Fruit fly (Drosophila melanogaster) whole organism, embryonic: ENCODE results near the gene lectin-24Db.

Source experiments
- B-H2 ChIP-seq: fragments of 200-800 bp; sonication (Bioruptor generic); optimal IDR thresholded peaks from 2 replicates; lab custom pipeline; 2018; ENCODE audit warnings: missing biosample characterization, mild to moderate bottlenecking, missing genetic modification characterization
- Bteb2 ChIP-seq: fragments of 200-800 bp; sonication (Bioruptor generic); optimal IDR thresholded peaks from 2 replicates; lab custom pipeline; 2016; ENCODE audit warnings: missing biosample characterization, missing genetic modification characterization
- CG10267 ChIP-seq: fragments of 200-800 bp; sonication (Bioruptor generic); optimal IDR thresholded peaks from 2 replicates; lab custom pipeline; 2018; ENCODE audit warnings: missing biosample characterization, mild to moderate bottlenecking, missing genetic modification characterization, moderate library complexity
- CG10543 ChIP-seq: fragments of 200-800 bp; sonication (Bioruptor generic); optimal IDR thresholded peaks from 3 replicates; lab custom pipeline; 2017; ENCODE audit warnings: missing biosample characterization, mild to moderate bottlenecking, missing genetic modification characterization, moderate library complexity
- CG12659 ChIP-seq: fragments of 200-800 bp; sonication (Bioruptor generic); optimal IDR thresholded peaks from 3 replicates; lab custom pipeline; 2017; ENCODE audit warnings: mild to moderate bottlenecking, missing biosample characterization, missing genetic modification reagents, missing genetic modification characterization
- CG14667 ChIP-seq: fragments of 200-800 bp; sonication (Bioruptor generic); IDR thresholded peaks from 2 replicates; pipeline ENCODE4 v1.3.6; 2022; ENCODE audit warnings: missing biosample characterization, missing genetic modification characterization
- CG15073 ChIP-seq: fragments of 200-800 bp; sonication (Bioruptor generic); optimal IDR thresholded peaks from 2 replicates; lab custom pipeline; 2016; ENCODE audit warnings: missing biosample characterization, missing genetic modification characterization
- CG15514 ChIP-seq: fragments of 200-800 bp; sonication (Bioruptor generic); optimal IDR thresholded peaks from 3 replicates; lab custom pipeline; 2017; ENCODE audit warnings: missing biosample characterization, missing genetic modification characterization, mild to moderate bottlenecking, moderate library complexity, missing genetic modification reagents
- CG1647 ChIP-seq: fragments of 200-800 bp; sonication (Bioruptor generic); optimal IDR thresholded peaks from 3 replicates; lab custom pipeline; 2016; ENCODE audit warnings: missing biosample characterization, missing genetic modification characterization
- CG16813 ChIP-seq: fragments of 200-800 bp; sonication (Bioruptor generic); IDR thresholded peaks from 3 replicates; pipeline ENCODE4 v1.3.6; 2022; ENCODE audit warnings: missing biosample characterization, missing genetic modification characterization; ENCODE audit not compliant: partially characterized antibody
- CG16863 ChIP-seq: fragments of 200-800 bp; sonication (Bioruptor generic); optimal IDR thresholded peaks from 3 replicates; lab custom pipeline; 2016; ENCODE audit warnings: missing biosample characterization, missing genetic modification characterization
- CG1792 ChIP-seq: fragments of 200-800 bp; sonication (Bioruptor generic); optimal IDR thresholded peaks from 2 replicates; lab custom pipeline; 2016; ENCODE audit warnings: missing biosample characterization, missing genetic modification characterization
- CG18599 ChIP-seq: fragments of 200-800 bp; sonication (Bioruptor generic); optimal IDR thresholded peaks from 3 replicates; lab custom pipeline; 2017; ENCODE audit warnings: missing biosample characterization, missing genetic modification characterization, mild to moderate bottlenecking, moderate library complexity, missing genetic modification reagents
- CG2712 ChIP-seq: fragments of 200-800 bp; optimal IDR thresholded peaks from 3 replicates; lab custom pipeline; 2019; ENCODE audit warnings: missing biosample characterization, mild to moderate bottlenecking, missing genetic modification characterization, moderate library complexity
- CG30403 ChIP-seq: fragments of 200-800 bp; sonication (Bioruptor generic); optimal IDR thresholded peaks from 3 replicates; lab custom pipeline; 2016; ENCODE audit warnings: missing biosample characterization, missing genetic modification characterization
- CG4282 ChIP-seq: fragments of 200-800 bp; sonication (Bioruptor generic); optimal IDR thresholded peaks from 2 replicates; lab custom pipeline; 2016; ENCODE audit warnings: missing biosample characterization, missing genetic modification characterization
- CG4360 ChIP-seq: fragments of 200-800 bp; sonication (Bioruptor generic); IDR thresholded peaks from 2 replicates; pipeline ENCODE4 v1.3.6; 2022; ENCODE audit warnings: missing biosample characterization, missing genetic modification characterization
- CG4404 ChIP-seq: fragments of 200-800 bp; sonication (Bioruptor generic); IDR thresholded peaks from 2 replicates; pipeline ENCODE4 v1.3.6; 2022; ENCODE audit warnings: missing biosample characterization, missing genetic modification characterization
- CG4820 ChIP-seq: fragments of 200-800 bp; sonication (Bioruptor generic); optimal IDR thresholded peaks from 3 replicates; lab custom pipeline; 2016; ENCODE audit warnings: missing biosample characterization, missing genetic modification characterization
- CG6765 ChIP-seq: fragments of 200-800 bp; sonication (Bioruptor generic); optimal IDR thresholded peaks from 3 replicates; lab custom pipeline; 2017; ENCODE audit warnings: missing biosample characterization, mild to moderate bottlenecking, missing genetic modification characterization
- CG7839 ChIP-seq: fragments of 200-800 bp; sonication (Bioruptor generic); optimal IDR thresholded peaks from 3 replicates; lab custom pipeline; 2018; ENCODE audit warnings: missing biosample characterization, mild to moderate bottlenecking, missing genetic modification characterization, moderate library complexity
- CG8290 ChIP-seq, 3 experiments: fragments of 200-800 bp; sonication (Bioruptor generic); optimal IDR thresholded peaks; 2 replicates each; lab custom pipeline; 2016 to 2019; ENCODE audit warnings: missing biosample characterization in 3 of 3, missing genetic modification characterization in 3 of 3, mild to moderate bottlenecking in 2 of 3, moderate library complexity in 1 of 3
- CG9437 ChIP-seq: fragments of 200-800 bp; sonication (Bioruptor generic); optimal IDR thresholded peaks from 2 replicates; lab custom pipeline; 2018; ENCODE audit warnings: missing biosample characterization, mild to moderate bottlenecking, missing genetic modification characterization
- Dp ChIP-seq: fragments of 200-800 bp; sonication (Bioruptor generic); optimal IDR thresholded peaks from 2 replicates; lab custom pipeline; 2018; ENCODE audit warnings: missing biosample characterization, mild to moderate bottlenecking, missing genetic modification characterization, moderate library complexity
- Drgx ChIP-seq: fragments of 200-800 bp; sonication (Bioruptor generic); IDR thresholded peaks from 2 replicates; pipeline ENCODE4 v1.3.6; 2022; ENCODE audit warnings: missing biosample characterization, missing genetic modification characterization
- Fer1 ChIP-seq: fragments of 200-800 bp; sonication (Bioruptor generic); optimal IDR thresholded peaks from 2 replicates; lab custom pipeline; 2017; ENCODE audit warnings: missing biosample characterization, mild to moderate bottlenecking, missing genetic modification characterization
- Fer3 ChIP-seq: fragments of 200-800 bp; sonication (Bioruptor generic); optimal IDR thresholded peaks from 2 replicates; lab custom pipeline; 2018; ENCODE audit warnings: missing biosample characterization, mild to moderate bottlenecking, missing genetic modification characterization, moderate library complexity
- HLHmδ ChIP-seq: fragments of 200-800 bp; sonication (Bioruptor generic); optimal IDR thresholded peaks from 2 replicates; lab custom pipeline; 2018; ENCODE audit warnings: missing biosample characterization, mild to moderate bottlenecking, missing genetic modification characterization, moderate library complexity
- Hand ChIP-seq: fragments of 200-800 bp; sonication (Bioruptor generic); optimal IDR thresholded peaks from 2 replicates; lab custom pipeline; 2017; ENCODE audit warnings: mild to moderate bottlenecking, missing biosample characterization, missing genetic modification reagents, missing genetic modification characterization
- Hmr ChIP-seq: fragments of 200-800 bp; sonication (Bioruptor generic); optimal IDR thresholded peaks from 3 replicates; lab custom pipeline; 2017; ENCODE audit warnings: mild to moderate bottlenecking, missing biosample characterization, missing genetic modification reagents, missing genetic modification characterization
- Hmx ChIP-seq: fragments of 200-800 bp; sonication (Bioruptor generic); optimal IDR thresholded peaks from 2 replicates; lab custom pipeline; 2016; ENCODE audit warnings: missing biosample characterization, missing genetic modification characterization
- Max ChIP-seq: fragments of 200-800 bp; sonication (Bioruptor generic); optimal IDR thresholded peaks from 2 replicates; lab custom pipeline; 2016; ENCODE audit warnings: missing biosample characterization, mild to moderate bottlenecking, missing genetic modification characterization
- NfI ChIP-seq: fragments of 200-800 bp; sonication (Bioruptor generic); optimal IDR thresholded peaks from 3 replicates; lab custom pipeline; 2018; ENCODE audit warnings: missing biosample characterization, mild to moderate bottlenecking, missing genetic modification characterization, moderate library complexity
- Opbp ChIP-seq: fragments of 200-800 bp; sonication (Bioruptor generic); IDR thresholded peaks from 3 replicates; pipeline ENCODE4 v1.3.6; 2022; ENCODE audit warnings: missing biosample characterization, missing genetic modification characterization; ENCODE audit not compliant: partially characterized antibody
- ash1 ChIP-seq: fragments of 200-800 bp; sonication (Bioruptor generic); optimal IDR thresholded peaks from 2 replicates; lab custom pipeline; 2018; ENCODE audit warnings: missing biosample characterization, mild to moderate bottlenecking, missing genetic modification characterization
- chn ChIP-seq: fragments of 200-800 bp; sonication (Bioruptor generic); optimal IDR thresholded peaks from 2 replicates; lab custom pipeline; 2016; ENCODE audit warnings: missing biosample characterization, missing genetic modification characterization
- cwo ChIP-seq: fragments of 200-800 bp; sonication (Bioruptor generic); optimal IDR thresholded peaks from 3 replicates; lab custom pipeline; 2017; ENCODE audit warnings: missing biosample characterization, missing genetic modification characterization, mild to moderate bottlenecking, moderate library complexity, missing genetic modification reagents
- dan ChIP-seq: fragments of 200-800 bp; sonication (Bioruptor generic); IDR thresholded peaks from 2 replicates; pipeline ENCODE4 v1.3.6; 2022; ENCODE audit warnings: missing biosample characterization, missing genetic modification characterization
- grn ChIP-seq: fragments of 200-800 bp; sonication (Bioruptor generic); optimal IDR thresholded peaks from 3 replicates; lab custom pipeline; 2017; ENCODE audit warnings: missing biosample characterization, missing genetic modification characterization
- gsb-n ChIP-seq: fragments of 200-800 bp; sonication (Bioruptor generic); optimal IDR thresholded peaks from 3 replicates; lab custom pipeline; 2018; ENCODE audit warnings: missing biosample characterization, mild to moderate bottlenecking, missing genetic modification characterization
- hb ChIP-seq: fragments of 200-800 bp; sonication (Bioruptor generic); IDR thresholded peaks from 3 replicates; pipeline ENCODE4 v1.3.6; 2022; ENCODE audit warnings: missing biosample characterization, missing genetic modification characterization; ENCODE audit not compliant: partially characterized antibody
- lab ChIP-seq: fragments of 200-800 bp; sonication (Bioruptor generic); optimal IDR thresholded peaks from 3 replicates; lab custom pipeline; 2017; ENCODE audit warnings: missing biosample characterization, missing genetic modification characterization, mild to moderate bottlenecking, moderate library complexity, missing genetic modification reagents
- mam ChIP-seq: fragments of 200-800 bp; sonication (Bioruptor generic); optimal IDR thresholded peaks from 3 replicates; lab custom pipeline; 2016; ENCODE audit warnings: missing biosample characterization, missing genetic modification characterization
- mld ChIP-seq: fragments of 200-800 bp; sonication (Bioruptor generic); IDR thresholded peaks from 3 replicates; pipeline ENCODE4 v1.3.6; 2022; ENCODE audit warnings: missing biosample characterization, missing genetic modification characterization; ENCODE audit not compliant: partially characterized antibody
- rib ChIP-seq: fragments of 200-800 bp; sonication (Bioruptor generic); IDR thresholded peaks from 2 replicates; pipeline ENCODE4 v1.3.6; 2022; ENCODE audit warnings: missing biosample characterization, missing genetic modification characterization
- seq ChIP-seq: fragments of 200-800 bp; sonication (Bioruptor generic); IDR thresholded peaks from 2 replicates; pipeline ENCODE4 v1.3.6; 2022; ENCODE audit warnings: missing biosample characterization, missing genetic modification characterization
- stwl ChIP-seq: fragments of 200-800 bp; sonication (Bioruptor generic); optimal IDR thresholded peaks from 3 replicates; lab custom pipeline; 2018; ENCODE audit warnings: missing biosample characterization, mild to moderate bottlenecking, missing genetic modification characterization, moderate library complexity
- trem ChIP-seq: fragments of 200-800 bp; optimal IDR thresholded peaks from 3 replicates; lab custom pipeline; 2019; ENCODE audit warnings: missing biosample characterization, mild to moderate bottlenecking, missing genetic modification characterization, moderate library complexity
- wor ChIP-seq: fragments of 200-800 bp; sonication (Bioruptor generic); IDR thresholded peaks from 2 replicates; pipeline ENCODE4 v1.3.6; 2022; ENCODE audit warnings: missing biosample characterization, missing genetic modification characterization

The lectin-24Db gene

DNA sequence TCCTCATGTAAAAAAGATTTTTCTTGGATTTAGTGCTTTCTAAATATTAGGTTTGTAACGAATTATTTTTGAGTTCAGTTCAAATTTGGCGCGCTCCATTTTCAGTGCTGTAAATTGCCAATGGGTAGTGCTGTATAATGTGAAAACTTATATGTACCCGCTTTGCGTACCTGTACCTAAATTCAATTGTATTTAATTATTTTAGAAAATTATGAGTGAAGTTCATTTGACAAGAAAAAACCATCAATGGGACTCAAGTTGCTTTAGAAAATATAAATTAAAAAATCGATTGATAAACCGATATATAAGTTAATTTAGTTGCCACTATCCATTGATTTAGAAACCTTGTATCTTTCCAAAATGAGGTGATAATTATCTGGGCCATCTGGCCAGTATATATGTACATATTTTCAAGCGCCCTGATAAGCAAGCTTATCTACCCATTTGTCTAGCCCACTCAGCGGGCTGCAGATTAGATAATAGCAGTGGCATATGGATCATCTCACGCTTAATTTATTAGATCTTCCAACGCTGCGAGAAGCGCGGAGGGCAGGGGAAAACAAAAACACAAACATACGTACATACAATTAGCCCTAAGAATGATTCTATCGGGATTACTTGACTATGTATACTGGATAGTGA is 36.4 kb downstream of the lectin-24Db start (continued):
- TF ChIP-seq seq (GFP tag; lab: Robert Waterston, UW) (no peak), CG4360 (GFP tag; lab: Robert Waterston, UW) (no peak), Hmx (GFP tag; lab: Kevin White, UChicago) (peak; percentile 9), CG7839 (peak; percentile 6), Opbp (GFP tag; lab: Robert Waterston, UW) (peak; percentile 34; the same call in 1 of the 3 replicates), CG8290 (GFP tag; optimal IDR thresholded peaks at IDR 0.05; lab: Kevin White, UChicago) (no peak), CG8290 (tag; optimal IDR thresholded peaks at IDR 0.05; lab: Kevin White, UChicago) (no peak), CG1792 (GFP tag; lab: Kevin White, UChicago) (no peak), Fer1 (GFP tag; lab: Kevin White, UChicago) (peak; percentile 50), Fer3 (tag; lab: Kevin White, UChicago) (peak; percentile 52), CG15073 (GFP tag; lab: Kevin White, UChicago) (no peak), B-H2 (GFP tag; lab: Kevin White, UChicago) (no peak), gsb-n (tag; lab: Kevin White, UChicago) (no peak), CG4820 (GFP tag; lab: Kevin White, UChicago) (no peak), Hand (GFP tag; lab: Kevin White, UChicago) (peak; percentile 24), trem (peak; percentile 23), CG9437 (GFP tag; lab: Kevin White, UChicago) (peak; percentile 1), CG16813 (GFP tag; lab: Robert Waterston, UW) (no peak), Bteb2 (peak; percentile 14), HLHmδ (no peak), mld (no peak), CG2712 (tag; lab: Kevin White, UChicago) (peak; percentile 13), CG10267 (tag; lab: Kevin White, UChicago) (peak; percentile 94), hb (GFP tag; lab: Robert Waterston, UW) (no peak), Drgx (no peak), CG18599 (GFP tag; lab: Kevin White, UChicago) (peak; percentile 55), dan (no peak), CG4282 (GFP tag; lab: Kevin White, UChicago) (no peak), rib (no peak), chn (GFP tag; lab: Kevin White, UChicago) (peak; percentile 57), CG15514 (GFP tag; lab: Kevin White, UChicago) (peak; percentile 40), CG1647 (GFP tag; lab: Kevin White, UChicago) (peak; percentile 2), CG4404 (GFP tag; lab: Robert Waterston, UW) (no peak), mam (GFP tag; lab: Kevin White, UChicago) (peak; percentile 53), CG6765 (GFP tag; lab: Kevin White, UChicago) (peak; percentile 6), Hmr (peak; percentile 29), CG30403 (GFP tag; lab: Kevin White, UChicago) (peak; percentile 31), CG10543 (GFP tag; lab: Kevin White, UChicago) (peak; percentile 5), Dp (GFP tag; lab: Kevin White, UChicago) (peak; percentile 92), lab (GFP tag; lab: Kevin White, UChicago) (peak; percentile 76), cwo (GFP tag; lab: Kevin White, UChicago) (peak; percentile 12), ash1 (GFP tag; lab: Kevin White, UChicago) (no peak), CG12659 (GFP tag; lab: Kevin White, UChicago) (peak; percentile 47), CG14667 (GFP tag; lab: Robert Waterston, UW) (no peak), grn (peak; percentile 44), CG16863 (GFP tag; lab: Kevin White, UChicago) (no peak), stwl (tag; lab: Kevin White, UChicago) (peak; percentile 63), wor (GFP tag; lab: Robert Waterston, UW) (no peak), NfI (peak; percentile 46), Max (peak; percentile 5)
